Worm (Caenorhabditis elegans) whole organism, dauer: ENCODE data around the gene sfxn-1.4.

Experiments
- unc-62 ChIP-seq: sonication (generic microtip); optimal IDR thresholded peaks from 2 replicates; lab custom pipeline; 2017; ENCODE audit warnings: missing biosample characterization, missing genetic modification reagents, missing genetic modification characterization

Gene sfxn-1.4

DNA sequence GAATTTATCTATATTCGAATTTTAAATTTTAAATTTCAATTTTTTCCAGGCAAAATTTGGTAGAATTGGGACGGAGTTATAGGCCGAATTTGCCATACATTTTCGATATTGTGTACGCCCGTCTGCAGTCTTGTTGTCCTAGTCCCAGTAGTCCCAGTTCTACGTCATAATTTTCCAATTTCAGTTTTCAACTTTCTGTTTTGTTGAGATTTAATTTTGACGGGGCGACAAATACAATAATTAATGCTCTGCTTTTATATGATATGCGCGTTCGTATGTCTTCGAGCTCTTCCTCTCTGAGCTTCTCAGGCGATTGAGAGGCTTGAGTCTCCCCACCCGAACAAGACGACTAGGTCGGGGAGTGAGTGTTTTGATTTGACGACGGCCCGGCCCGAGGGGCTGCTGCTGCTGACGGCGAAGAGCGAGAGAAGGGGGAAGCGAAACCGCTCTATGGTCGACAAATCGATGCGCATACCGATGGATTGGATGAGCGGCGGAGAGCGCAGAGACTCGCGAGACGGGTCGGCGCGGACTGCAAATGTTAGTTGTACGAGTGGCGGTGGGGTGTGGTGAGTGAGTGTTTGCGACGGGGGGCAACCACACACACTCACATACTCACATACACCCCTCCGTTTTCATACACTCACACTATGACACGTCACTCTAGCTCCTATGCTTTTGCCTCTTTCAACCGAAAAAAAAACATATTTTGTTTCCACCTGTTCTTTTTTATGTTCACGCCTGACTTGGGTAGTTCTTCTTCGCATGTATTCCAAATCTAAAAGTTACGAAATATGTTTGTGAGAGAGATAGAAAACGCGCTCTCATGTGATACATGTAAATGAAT is 46.1 kb downstream of the sfxn-1.4 start:
- TF ChIP-seq unc-62 (GFP tag; lab: Kevin White, UChicago): no peak

DNA sequence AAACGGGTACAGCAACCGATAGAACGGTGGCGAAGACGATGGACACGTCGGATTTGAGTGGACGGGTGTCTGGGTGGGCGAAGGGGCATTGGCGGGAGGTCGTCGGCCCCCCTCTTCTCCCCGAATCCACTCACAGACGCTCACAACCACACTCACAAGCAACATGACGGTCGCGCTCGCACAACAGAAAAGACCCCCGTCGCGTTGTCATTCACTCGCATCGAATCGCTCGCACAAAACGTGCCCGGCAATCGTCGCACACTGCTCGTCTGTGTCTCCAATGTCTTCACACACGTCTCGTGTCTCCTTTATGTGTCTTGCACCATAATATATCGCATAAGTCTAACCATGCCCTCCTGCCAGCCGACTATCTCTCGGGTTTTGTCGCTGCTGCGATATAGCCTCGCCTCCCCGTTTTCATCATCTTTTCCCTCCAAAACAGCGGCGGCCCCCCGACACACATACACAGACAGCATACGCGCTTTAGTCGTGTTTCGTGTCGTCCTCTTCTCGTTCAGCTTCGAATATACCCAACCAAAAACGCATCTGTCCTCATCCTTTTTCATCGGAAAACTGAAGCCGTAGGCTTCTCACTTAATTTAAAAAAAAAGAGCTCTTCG is 46.9 kb downstream of the sfxn-1.4 start:
- TF ChIP-seq unc-62 (GFP tag; lab: Kevin White, UChicago): no peak

DNA sequence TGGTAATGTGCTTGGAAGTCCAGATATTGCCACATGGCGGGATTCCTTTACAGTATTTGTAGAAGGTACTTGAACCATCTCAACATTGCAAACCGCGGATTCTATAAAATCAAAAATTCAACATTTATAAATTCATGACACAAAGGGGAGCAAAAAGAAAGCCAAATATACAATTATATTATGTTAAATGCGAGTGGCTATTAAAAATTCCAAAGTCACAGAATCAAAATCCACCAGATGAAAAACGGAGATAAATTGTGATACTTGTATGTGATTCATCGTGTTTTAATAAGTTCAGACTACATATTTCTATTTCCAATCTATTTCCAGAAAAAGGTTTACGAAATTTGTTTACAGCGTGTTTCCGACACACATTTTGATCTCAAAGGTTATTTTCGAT is 47.5 kb downstream of the sfxn-1.4 start, which contains the start of gene din-1:
Gene din-1 (minus strand): TSS at position 101 of the 400 bp plus-strand sequence.
- no peak for TF ChIP-seq unc-62 (GFP tag; lab: Kevin White, UChicago)

DNA sequence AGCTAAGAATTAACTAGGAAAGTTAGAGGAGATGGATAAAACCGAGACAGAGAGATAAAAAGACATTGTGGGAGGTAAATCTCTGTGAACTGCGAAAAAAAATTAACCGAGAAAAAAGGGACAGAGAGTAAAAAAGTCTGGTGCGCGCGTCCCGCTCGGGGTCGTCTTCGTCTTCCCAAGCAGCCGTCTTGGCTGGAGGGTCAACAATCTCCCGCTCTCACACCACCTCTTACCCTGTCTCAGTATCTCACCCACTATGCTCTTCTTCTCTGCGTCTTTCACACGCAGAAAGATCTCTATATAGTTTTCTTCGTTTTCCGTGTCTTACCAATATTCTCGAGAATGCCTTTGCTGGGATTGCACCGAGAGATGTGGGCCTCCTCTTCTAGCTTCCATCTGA is 48.3 kb downstream of the sfxn-1.4 start:
- no peak for TF ChIP-seq unc-62 (GFP tag; lab: Kevin White, UChicago)

DNA sequence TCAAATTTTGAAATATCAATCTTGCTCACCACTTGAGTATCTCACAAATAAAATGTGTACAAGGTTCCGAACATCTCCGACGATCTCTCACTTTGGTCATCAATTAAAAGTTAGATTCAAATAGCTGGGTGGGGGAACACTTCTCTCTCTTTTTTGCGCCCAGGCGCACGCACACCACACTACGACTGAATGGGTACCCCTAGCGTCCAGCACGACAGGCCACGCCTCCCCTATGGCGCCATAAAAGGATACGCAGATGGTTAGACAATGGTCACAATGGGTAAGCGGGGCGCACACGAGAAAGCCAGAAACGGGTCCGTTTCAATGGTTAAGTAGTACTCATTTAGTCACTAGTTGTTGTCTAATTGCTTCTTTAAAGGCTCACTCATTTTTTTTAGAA is 51.1 kb downstream of the sfxn-1.4 start:
- TF ChIP-seq unc-62 (GFP tag; lab: Kevin White, UChicago): no peak
